Fruit fly (Drosophila melanogaster) Kc167 (cell line): Measurements from ENCODE around the gene CG10863.

Experiments
- Myc ChIP-seq: fragments of >200 bp; optimal IDR thresholded peaks from 2 replicates; lab custom pipeline; 2017; ENCODE audit warnings: missing external identifiers
- h ChIP-seq: fragments of >200 bp; optimal IDR thresholded peaks from 3 replicates; lab custom pipeline; 2018; ENCODE audit warnings: missing external identifiers
- insv ChIP-seq: fragments of >200 bp; optimal IDR thresholded peaks from 3 replicates; lab custom pipeline; 2018; ENCODE audit warnings: missing external identifiers
- psq ChIP-seq: fragments of >200 bp; optimal IDR thresholded peaks from 2 replicates; lab custom pipeline; 2017; ENCODE audit warnings: missing external identifiers

- TF ChIP-seq h (lab: Kevin White, UChicago) (no peak), Myc (no peak), psq (no peak), insv (lab: Kevin White, UChicago) (no peak)
Measured at dm6 chr3L:3912134-3912533, 30.1 kb downstream of the CG10863 start.
